Fruit fly (Drosophila melanogaster) whole organism, embryonic: ENCODE results near the gene ewg.

Experiments used
- Aef1 ChIP-seq: fragments of 200-800 bp; sonication (Bioruptor generic); IDR thresholded peaks from 3 replicates; pipeline ENCODE4 v1.3.6; 2022; ENCODE audit warnings: missing biosample characterization, missing genetic modification characterization
- B-H1 ChIP-seq: fragments of 200-800 bp; sonication (Bioruptor generic); IDR thresholded peaks from 3 replicates; pipeline ENCODE4 v1.3.6; 2022; ENCODE audit warnings: missing biosample characterization, missing genetic modification characterization
- Bdp1 ChIP-seq: fragments of 200-800 bp; sonication (Bioruptor generic); optimal IDR thresholded peaks from 3 replicates; lab custom pipeline; 2016; ENCODE audit warnings: missing biosample characterization, missing genetic modification characterization
- BtbVII ChIP-seq: fragments of 200-800 bp; sonication (Bioruptor generic); optimal IDR thresholded peaks from 3 replicates; lab custom pipeline; 2017; ENCODE audit warnings: missing biosample characterization, mild to moderate bottlenecking, missing genetic modification characterization
- CG10565 ChIP-seq: fragments of 200-800 bp; sonication (Bioruptor generic); optimal IDR thresholded peaks from 3 replicates; lab custom pipeline; 2016; ENCODE audit warnings: missing biosample characterization, mild to moderate bottlenecking, missing genetic modification characterization
- CG14965 ChIP-seq: fragments of 200-800 bp; sonication (Bioruptor generic); optimal IDR thresholded peaks from 2 replicates; lab custom pipeline; 2016; ENCODE audit warnings: missing biosample characterization, missing genetic modification characterization, borderline replicate concordance
- CG1647 ChIP-seq: fragments of 200-800 bp; sonication (Bioruptor generic); optimal IDR thresholded peaks from 3 replicates; lab custom pipeline; 2016; ENCODE audit warnings: missing biosample characterization, missing genetic modification characterization
- CG16863 ChIP-seq: fragments of 200-800 bp; sonication (Bioruptor generic); optimal IDR thresholded peaks from 3 replicates; lab custom pipeline; 2016; ENCODE audit warnings: missing biosample characterization, missing genetic modification characterization
- CG17612 ChIP-seq: fragments of 200-800 bp; sonication (Bioruptor generic); IDR thresholded peaks from 2 replicates; pipeline ENCODE4 v1.3.6; 2022; ENCODE audit warnings: missing biosample characterization, missing genetic modification characterization
- CG2875 ChIP-seq: fragments of 200-800 bp; sonication (Bioruptor generic); optimal IDR thresholded peaks from 2 replicates; lab custom pipeline; 2017; ENCODE audit warnings: missing biosample characterization, mild to moderate bottlenecking, missing genetic modification characterization, missing genetic modification reagents
- CG30403 ChIP-seq: fragments of 200-800 bp; sonication (Bioruptor generic); optimal IDR thresholded peaks from 3 replicates; lab custom pipeline; 2016; ENCODE audit warnings: missing biosample characterization, missing genetic modification characterization
- CG30431 ChIP-seq: fragments of 200-800 bp; sonication (Bioruptor generic); optimal IDR thresholded peaks from 2 replicates; lab custom pipeline; 2017; ENCODE audit warnings: missing biosample characterization, missing genetic modification characterization
- CG3065 ChIP-seq: fragments of 200-800 bp; sonication (Bioruptor generic); optimal IDR thresholded peaks from 2 replicates; lab custom pipeline; 2016; ENCODE audit warnings: missing biosample characterization, missing genetic modification characterization
- CG33213 ChIP-seq: fragments of 200-800 bp; sonication (Bioruptor generic); optimal IDR thresholded peaks from 3 replicates; lab custom pipeline; 2016; ENCODE audit warnings: missing biosample characterization, missing genetic modification characterization
- CG34422 ChIP-seq: fragments of 200-800 bp; sonication (Bioruptor generic); IDR thresholded peaks from 3 replicates; pipeline ENCODE4 v1.3.6; 2022; ENCODE audit warnings: missing biosample characterization, missing genetic modification characterization
- CG3726 ChIP-seq: fragments of 200-800 bp; sonication (Bioruptor generic); IDR thresholded peaks from 3 replicates; pipeline ENCODE4, ENCODE4 v1.3.6; 2022; ENCODE audit warnings: missing biosample characterization, missing genetic modification characterization
- CG42726 ChIP-seq: fragments of 200-800 bp; sonication (Bioruptor generic); IDR thresholded peaks from 2 replicates; pipeline ENCODE4 v1.3.6; 2022; ENCODE audit warnings: missing biosample characterization, missing genetic modification characterization; ENCODE audit not compliant: partially characterized antibody
- CG4404 ChIP-seq: fragments of 200-800 bp; sonication (Bioruptor generic); IDR thresholded peaks from 2 replicates; pipeline ENCODE4 v1.3.6; 2022; ENCODE audit warnings: missing biosample characterization, missing genetic modification characterization
- CG4730 ChIP-seq: fragments of 200-800 bp; sonication (Bioruptor generic); IDR thresholded peaks from 2 replicates; pipeline ENCODE4 v1.3.6; 2022; ENCODE audit warnings: missing biosample characterization, missing genetic modification characterization
- CG4820 ChIP-seq: fragments of 200-800 bp; sonication (Bioruptor generic); optimal IDR thresholded peaks from 3 replicates; lab custom pipeline; 2016; ENCODE audit warnings: missing biosample characterization, missing genetic modification characterization
- CG5953 ChIP-seq: fragments of 200-800 bp; sonication (Bioruptor generic); IDR thresholded peaks from 2 replicates; pipeline ENCODE4 v1.3.6; 2022; ENCODE audit warnings: missing biosample characterization, missing genetic modification characterization
- CG7963 ChIP-seq: fragments of 200-800 bp; sonication (Bioruptor generic); IDR thresholded peaks from 3 replicates; pipeline ENCODE4 v1.3.6; 2022; ENCODE audit warnings: missing biosample characterization, missing genetic modification characterization; ENCODE audit not compliant: partially characterized antibody
- CG8388 ChIP-seq: fragments of 200-800 bp; sonication (Bioruptor generic); optimal IDR thresholded peaks from 2 replicates; lab custom pipeline; 2019; ENCODE audit warnings: missing biosample characterization, mild to moderate bottlenecking, missing genetic modification characterization, moderate library complexity
- CrebB ChIP-seq: fragments of 200-800 bp; sonication (Bioruptor generic); optimal IDR thresholded peaks from 3 replicates; lab custom pipeline; 2018; ENCODE audit warnings: missing biosample characterization, mild to moderate bottlenecking, missing genetic modification characterization
- Dad ChIP-seq: fragments of 200-800 bp; sonication (Bioruptor generic); optimal IDR thresholded peaks from 3 replicates; lab custom pipeline; 2016; ENCODE audit warnings: missing biosample characterization, missing genetic modification characterization
- Dll ChIP-seq: fragments of 200-800 bp; sonication (Bioruptor generic); IDR thresholded peaks from 4 replicates; pipeline ENCODE4 v1.3.6; 2022; ENCODE audit warnings: missing biosample characterization, missing genetic modification characterization; ENCODE audit not compliant: partially characterized antibody
- Dp ChIP-seq: fragments of 200-800 bp; sonication (Bioruptor generic); optimal IDR thresholded peaks from 2 replicates; lab custom pipeline; 2018; ENCODE audit warnings: missing biosample characterization, mild to moderate bottlenecking, missing genetic modification characterization, moderate library complexity
- MTF-1 ChIP-seq: fragments of 200-800 bp; sonication (Bioruptor generic); optimal IDR thresholded peaks from 2 replicates; lab custom pipeline; 2018; ENCODE audit warnings: missing biosample characterization, mild to moderate bottlenecking, missing genetic modification characterization, borderline replicate concordance
- Med ChIP-seq: fragments of 200-800 bp; sonication (Bioruptor generic); peaks from one replicate; lab custom pipeline; 2016; ENCODE audit warnings: missing biosample characterization, missing genetic modification characterization, mild to moderate bottlenecking, inconsistent platforms, moderate library complexity
- Sin3A ChIP-seq: fragments of >200 bp; optimal IDR thresholded peaks from 2 replicates; lab custom pipeline; 2018
- Six4 ChIP-seq: fragments of 200-800 bp; sonication (Bioruptor generic); optimal IDR thresholded peaks from 2 replicates; lab custom pipeline; 2016; ENCODE audit warnings: missing biosample characterization, missing genetic modification characterization
- Trl ChIP-seq, 3 experiments: fragments of >200 bp in 2 of 3; fragments of 200-800 bp in 1 of 3; sonication (Bioruptor generic) in 1 of 3; optimal IDR thresholded peaks; 2 replicates in 1 of 3; 3 replicates in 2 of 3; lab custom pipeline; 2016 to 2017; ENCODE audit warnings: missing biosample characterization in 1 of 3, missing genetic modification characterization in 1 of 3
- ato ChIP-seq: fragments of 200-800 bp; sonication (Bioruptor generic); IDR thresholded peaks from 2 replicates; pipeline ENCODE4 v1.3.6; 2022; ENCODE audit warnings: missing biosample characterization, missing genetic modification characterization; ENCODE audit not compliant: partially characterized antibody
- dimm ChIP-seq: fragments of 200-800 bp; sonication (Bioruptor generic); IDR thresholded peaks from 2 replicates; pipeline ENCODE4 v1.3.6; 2022; ENCODE audit warnings: missing biosample characterization, missing genetic modification characterization
- dmrt11E ChIP-seq: fragments of 200-800 bp; sonication (Bioruptor generic); optimal IDR thresholded peaks from 3 replicates; lab custom pipeline; 2018; ENCODE audit warnings: missing biosample characterization, mild to moderate bottlenecking, missing genetic modification characterization, moderate library complexity
- dmrt99B ChIP-seq: fragments of 200-800 bp; sonication (Bioruptor generic); optimal IDR thresholded peaks from 2 replicates; lab custom pipeline; 2018; ENCODE audit warnings: missing biosample characterization, mild to moderate bottlenecking, missing genetic modification characterization, moderate library complexity
- eyg ChIP-seq: fragments of 200-800 bp; sonication (Bioruptor generic); optimal IDR thresholded peaks from 3 replicates; lab custom pipeline; 2016; ENCODE audit warnings: missing biosample characterization, missing genetic modification characterization
- fd102C ChIP-seq: fragments of 200-800 bp; sonication (Bioruptor generic); optimal IDR thresholded peaks from 2 replicates; lab custom pipeline; 2018; ENCODE audit warnings: missing biosample characterization, mild to moderate bottlenecking, missing genetic modification characterization, moderate library complexity
- fu2 ChIP-seq: fragments of 200-800 bp; sonication (Bioruptor generic); optimal IDR thresholded peaks from 2 replicates; lab custom pipeline; 2016; ENCODE audit warnings: missing biosample characterization, missing genetic modification characterization
- gcm ChIP-seq: fragments of 200-800 bp; sonication (Bioruptor generic); optimal IDR thresholded peaks from 2 replicates; lab custom pipeline; 2019; ENCODE audit warnings: missing biosample characterization, mild to moderate bottlenecking, missing genetic modification characterization, moderate library complexity
- gem ChIP-seq: fragments of 200-800 bp; sonication (Bioruptor generic); optimal IDR thresholded peaks from 2 replicates; lab custom pipeline; 2019; ENCODE audit warnings: missing biosample characterization, mild to moderate bottlenecking, missing genetic modification characterization, moderate library complexity
- gfzf ChIP-seq: fragments of 200-800 bp; sonication (Bioruptor generic); optimal IDR thresholded peaks from 2 replicates; lab custom pipeline; 2016; ENCODE audit warnings: missing biosample characterization, mild to moderate bottlenecking, missing genetic modification characterization, moderate library complexity
- maf-S ChIP-seq: fragments of 200-800 bp; sonication (Bioruptor generic); optimal IDR thresholded peaks from 2 replicates; lab custom pipeline; 2016; ENCODE audit warnings: missing biosample characterization, missing genetic modification characterization
- pnt ChIP-seq: fragments of 200-800 bp; sonication (Bioruptor generic); optimal IDR thresholded peaks from 3 replicates; lab custom pipeline; 2016; ENCODE audit warnings: missing biosample characterization, missing genetic modification characterization
- row ChIP-seq: fragments of 200-800 bp; sonication (Bioruptor generic); IDR thresholded peaks from 3 replicates; pipeline ENCODE4 v1.3.6; 2022; ENCODE audit warnings: missing biosample characterization, missing genetic modification characterization
- sima ChIP-seq: fragments of 200-800 bp; sonication (Bioruptor generic); optimal IDR thresholded peaks from 2 replicates; lab custom pipeline; 2016; ENCODE audit warnings: missing biosample characterization, missing genetic modification characterization
- slp2 ChIP-seq: fragments of 200-800 bp; sonication (Bioruptor generic); optimal IDR thresholded peaks from 2 replicates; lab custom pipeline; 2016; ENCODE audit warnings: missing biosample characterization, missing genetic modification characterization
- sqz ChIP-seq: fragments of 200-800 bp; sonication (Bioruptor generic); optimal IDR thresholded peaks from 3 replicates; lab custom pipeline; 2018; ENCODE audit warnings: missing biosample characterization, mild to moderate bottlenecking, missing genetic modification characterization
- vvl ChIP-seq: fragments of 200-800 bp; sonication (Bioruptor generic); IDR thresholded peaks from 2 replicates; pipeline ENCODE4 v1.3.6; 2022; ENCODE audit warnings: missing biosample characterization, missing genetic modification characterization
- zfh1 ChIP-seq: fragments of 200-800 bp; sonication (Bioruptor generic); IDR thresholded peaks from 3 replicates; pipeline ENCODE4 v1.3.6; 2022; ENCODE audit warnings: missing biosample characterization, missing genetic modification characterization

ewg gene

dm6 chrX:263728-264344 lies 15.7 kb downstream of the ewg start, which contains the start of gene CG13377 (continued):
- TF ChIP-seq CG30403 (peak; percentile 24), CG3065 (GFP tag; lab: Kevin White, UChicago) (no peak), MTF-1 (no peak), CG5953 (GFP tag; lab: Robert Waterston, UW) (0 out of 2 replicates have a peak, but pooled peaks have one; percentile 11), CG10565 (GFP tag; lab: Kevin White, UChicago) (no peak), CG3726 (no peak), slp2 (GFP tag; lab: Kevin White, UChicago) (no peak), CG4820 (peak; percentile 3), gcm (GFP tag; lab: Kevin White, UChicago) (no peak), CG17612 (GFP tag; lab: Robert Waterston, UW) (no peak), fd102C (GFP tag; lab: Kevin White, UChicago) (no peak), maf-S (no peak), Dp (GFP tag; lab: Kevin White, UChicago) (no peak), Bdp1 (no peak), CG2875 (GFP tag; lab: Kevin White, UChicago) (no peak), CrebB (tag; lab: Kevin White, UChicago) (no peak), Trl (optimal IDR thresholded peaks at IDR 0.05; lab: Kevin White, UChicago) (no peak), Trl (GFP tag; optimal IDR thresholded peaks at IDR 0.05; lab: Kevin White, UChicago) (no peak), Aef1 (GFP tag; lab: Robert Waterston, UW) (no peak; the same call in 2 of the 3 replicates), vvl (GFP tag; lab: Robert Waterston, UW) (0 out of 2 replicates have a peak, but pooled peaks have one; percentile 17), CG1647 (GFP tag; lab: Kevin White, UChicago) (no peak), CG16863 (GFP tag; lab: Kevin White, UChicago) (no peak), Dad (GFP tag; lab: Kevin White, UChicago) (no peak), dimm (GFP tag; lab: Robert Waterston, UW) (no peak), zfh1 (GFP tag; lab: Robert Waterston, UW) (0 out of 3 replicates have a peak, but pooled peaks have one; percentile 17), Sin3A (no peak), CG30431 (GFP tag; lab: Kevin White, UChicago) (no peak), sqz (GFP tag; lab: Kevin White, UChicago) (peak; percentile 25), dmrt11E (tag; lab: Kevin White, UChicago) (no peak), sima (GFP tag; lab: Kevin White, UChicago) (peak; percentile 1), Dll (GFP tag; lab: Robert Waterston, UW) (no peak), CG8388 (no peak), Six4 (peak; percentile 7), fu2 (no peak), CG34422 (no peak), CG4404 (GFP tag; lab: Robert Waterston, UW) (no peak), BtbVII (GFP tag; lab: Kevin White, UChicago) (no peak), pnt (GFP tag; lab: Kevin White, UChicago) (no peak), eyg (no peak), gem (tag; lab: Kevin White, UChicago) (peak; percentile 54), B-H1 (GFP tag; lab: Robert Waterston, UW) (peak; percentile 25; the same call in 1 of the 3 replicates), ato (GFP tag; lab: Robert Waterston, UW) (no peak), CG14965 (no peak), CG42726 (no peak), gfzf (GFP tag; lab: Kevin White, UChicago) (no peak), Med (GFP tag; lab: Kevin White, UChicago) (peak; percentile 83), row (peak; percentile 60; the same call in 1 of the 3 replicates), CG33213 (no peak), dmrt99B (peak; percentile 29), CG4730 (0 out of 2 replicates have a peak, but pooled peaks have one; percentile 23), CG7963 (no peak)
